Worm (Caenorhabditis elegans) whole organism, L2 larva: ENCODE measurements around the gene plc-4.

Experiments
- C34F6.9 ChIP-seq: fragments of 150-350 bp; optimal IDR thresholded peaks from 2 replicates; lab custom pipeline; 2014; ENCODE audit warnings: missing biosample characterization, missing genetic modification characterization
- F13H6.1 ChIP-seq: sonication (generic microtip); optimal IDR thresholded peaks from 2 replicates; lab custom pipeline; 2016; ENCODE audit warnings: missing genetic modification characterization, missing compliant biosample characterization
- R02D3.7 ChIP-seq: fragments of 150-350 bp; optimal IDR thresholded peaks from 2 replicates; lab custom pipeline; 2014; ENCODE audit warnings: missing biosample characterization, missing genetic modification characterization
- Y55F3AM.14 ChIP-seq: fragments of 200-800 bp; sonication (Bioruptor generic); optimal IDR thresholded peaks from 2 replicates; lab custom pipeline; 2018; ENCODE audit warnings: mild to moderate bottlenecking, missing genetic modification characterization, missing compliant biosample characterization
- alr-1 ChIP-seq: fragments of 150-350 bp; optimal IDR thresholded peaks from 2 replicates; lab custom pipeline; 2014; ENCODE audit warnings: missing biosample characterization, missing genetic modification characterization
- aly-2 ChIP-seq: fragments of 150-350 bp; optimal IDR thresholded peaks from 2 replicates; lab custom pipeline; 2014; ENCODE audit warnings: missing biosample characterization, missing genetic modification characterization
- blmp-1 ChIP-seq: sonication (generic microtip); optimal IDR thresholded peaks from 2 replicates; lab custom pipeline; 2017; ENCODE audit warnings: missing genetic modification characterization, mild to moderate bottlenecking, missing compliant biosample characterization, antibody characterized with exemption, moderate library complexity; ENCODE audit not compliant: insufficient read depth
- ceh-16 ChIP-seq: fragments of 150-350 bp; optimal IDR thresholded peaks from 2 replicates; lab custom pipeline; 2014; ENCODE audit warnings: missing biosample characterization, missing genetic modification characterization
- ceh-82 ChIP-seq: fragments of 150-350 bp; optimal IDR thresholded peaks from 2 replicates; lab custom pipeline; 2014; ENCODE audit warnings: missing biosample characterization, missing genetic modification characterization
- crh-2 ChIP-seq: sonication (generic microtip); optimal IDR thresholded peaks from 2 replicates; lab custom pipeline; 2017; ENCODE audit warnings: missing biosample characterization, missing genetic modification characterization
- dmd-4 ChIP-seq: sonication (generic microtip); optimal IDR thresholded peaks from 2 replicates; lab custom pipeline; 2017; ENCODE audit warnings: missing biosample characterization, missing genetic modification characterization
- egl-27 ChIP-seq: sonication (generic microtip); optimal IDR thresholded peaks from 3 replicates; lab custom pipeline; 2017; ENCODE audit warnings: missing biosample characterization, missing genetic modification reagents, missing genetic modification characterization
- elt-1 ChIP-seq: fragments of 150-350 bp; optimal IDR thresholded peaks from 2 replicates; lab custom pipeline; 2014; ENCODE audit warnings: missing biosample characterization, missing genetic modification characterization
- elt-3 ChIP-seq: sonication (generic microtip); optimal IDR thresholded peaks from 2 replicates; lab custom pipeline; 2017; ENCODE audit warnings: missing biosample characterization, missing genetic modification characterization
- fos-1 ChIP-seq: fragments of 150-350 bp; optimal IDR thresholded peaks from 2 replicates; lab custom pipeline; 2014; ENCODE audit warnings: missing biosample characterization, missing genetic modification characterization
- lin-11 ChIP-seq: fragments of 150-350 bp; sonication (generic microtip); optimal IDR thresholded peaks from 2 replicates; lab custom pipeline; 2014; ENCODE audit warnings: missing biosample characterization, missing genetic modification characterization, inconsistent platforms, mixed read lengths
- lin-13 ChIP-seq: fragments of 150-350 bp; optimal IDR thresholded peaks from 2 replicates; lab custom pipeline; 2014; ENCODE audit warnings: missing biosample characterization, missing genetic modification reagents, missing genetic modification characterization
- lsy-2 ChIP-seq, 2 experiments: fragments of 150-350 bp in 1 of 2; sonication (generic microtip) in 1 of 2; optimal IDR thresholded peaks; 2 replicates each; lab custom pipeline; 2014 to 2017; ENCODE audit warnings: missing biosample characterization in 2 of 2, missing genetic modification characterization in 2 of 2
- mab-5 ChIP-seq: fragments of 150-350 bp; optimal IDR thresholded peaks from 2 replicates; lab custom pipeline; 2014; ENCODE audit warnings: missing biosample characterization, missing genetic modification characterization
- mbf-1 ChIP-seq: sonication (generic microtip); optimal IDR thresholded peaks from 2 replicates; lab custom pipeline; 2017; ENCODE audit warnings: missing biosample characterization, missing genetic modification characterization
- mdl-1 ChIP-seq, 2 experiments: fragments of 150-350 bp in 1 of 2; sonication (generic microtip) in 1 of 2; optimal IDR thresholded peaks; 2 replicates each; lab custom pipeline; 2017; ENCODE audit warnings: missing biosample characterization in 2 of 2, missing genetic modification characterization in 2 of 2
- nhr-10 ChIP-seq: sonication (generic microtip); optimal IDR thresholded peaks from 2 replicates; lab custom pipeline; 2017; ENCODE audit warnings: missing biosample characterization, missing genetic modification characterization
- nhr-12 ChIP-seq: fragments of 150-350 bp; optimal IDR thresholded peaks from 2 replicates; lab custom pipeline; 2014; ENCODE audit warnings: missing biosample characterization, missing genetic modification characterization
- nhr-129 ChIP-seq: fragments of 150-350 bp; optimal IDR thresholded peaks from 2 replicates; lab custom pipeline; 2014; ENCODE audit warnings: missing biosample characterization, missing genetic modification characterization
- nhr-21 ChIP-seq: fragments of 150-350 bp; optimal IDR thresholded peaks from 2 replicates; lab custom pipeline; 2014; ENCODE audit warnings: missing biosample characterization, missing genetic modification characterization
- nhr-23 ChIP-seq: fragments of 150-350 bp; optimal IDR thresholded peaks from 2 replicates; lab custom pipeline; 2014; ENCODE audit warnings: missing biosample characterization, missing genetic modification reagents, missing genetic modification characterization
- nhr-25 ChIP-seq: fragments of 150-350 bp; sonication (generic microtip); optimal IDR thresholded peaks from 3 replicates; lab custom pipeline; 2014; ENCODE audit warnings: missing biosample characterization, missing genetic modification characterization
- peb-1 ChIP-seq: fragments of 150-350 bp; optimal IDR thresholded peaks from 2 replicates; lab custom pipeline; 2014; ENCODE audit warnings: missing biosample characterization, missing genetic modification characterization
- sem-4 ChIP-seq: fragments of 150-350 bp; optimal IDR thresholded peaks from 2 replicates; lab custom pipeline; 2014; ENCODE audit warnings: missing biosample characterization, missing genetic modification reagents, missing genetic modification characterization
- skn-1 ChIP-seq: sonication (generic microtip); optimal IDR thresholded peaks from 2 replicates; lab custom pipeline; 2017; ENCODE audit warnings: missing biosample characterization, missing genetic modification characterization
- sma-3 ChIP-seq: sonication (generic microtip); optimal IDR thresholded peaks from 2 replicates; lab custom pipeline; 2016; ENCODE audit warnings: missing genetic modification reagents, missing genetic modification characterization, missing compliant biosample characterization
- sma-9 ChIP-seq, 2 experiments: fragments of 150-350 bp in 1 of 2; sonication (generic microtip) in 1 of 2; optimal IDR thresholded peaks; 2 replicates each; lab custom pipeline; 2014 to 2016; ENCODE audit warnings: missing genetic modification characterization in 2 of 2, mild to moderate bottlenecking in 1 of 2, missing biosample characterization in 1 of 2, missing compliant biosample characterization in 1 of 2, missing genetic modification reagents in 1 of 2, moderate library complexity in 1 of 2
- snpc-4 ChIP-seq: fragments of 150-350 bp; optimal IDR thresholded peaks from 2 replicates; lab custom pipeline; 2014; ENCODE audit warnings: missing biosample characterization, missing genetic modification characterization
- unc-55 ChIP-seq: fragments of 150-350 bp; sonication (generic microtip); optimal IDR thresholded peaks from 3 replicates; lab custom pipeline; 2014; ENCODE audit warnings: missing biosample characterization, missing genetic modification reagents, missing genetic modification characterization
- zag-1 ChIP-seq: fragments of 150-350 bp; optimal IDR thresholded peaks from 2 replicates; lab custom pipeline; 2014; ENCODE audit warnings: missing biosample characterization, missing genetic modification characterization
- ztf-1 ChIP-seq: fragments of 200-800 bp; sonication (Bioruptor generic); conservative IDR thresholded peaks from 2 replicates; pipeline ENCODE4 v1.3.6; 2022; ENCODE audit warnings: missing genetic modification characterization, missing compliant biosample characterization
- ztf-11 ChIP-seq: sonication (generic microtip); optimal IDR thresholded peaks from 2 replicates; lab custom pipeline; 2017; ENCODE audit warnings: missing biosample characterization, missing genetic modification characterization

plc-4 gene

ce11 chrIV:7487554-7488456, 24.7 kb downstream of the plc-4 start, which contains the start of the genes his-60 and his-59 (continued):
- TF ChIP-seq ztf-1 (GFP tag; lab: Robert Waterston, UW) (no peak), peb-1 (tag; lab: Kevin White, UChicago) (no peak), lin-13 (GFP tag; lab: Kevin White, UChicago) (peak; percentile 29), ztf-11 (no peak), alr-1 (tag; lab: Kevin White, UChicago) (no peak), crh-2 (tag; lab: Kevin White, UChicago) (peak; percentile 19), blmp-1 (tag; lab: Kevin White, UChicago) (no peak), sma-9 (GFP tag; optimal IDR thresholded peaks at IDR 0.05; lab: Kevin White, UChicago) (peak; percentile 63), sma-9 (tag; optimal IDR thresholded peaks at IDR 0.05; lab: Kevin White, UChicago) (no peak), nhr-12 (no peak), nhr-21 (tag; lab: Kevin White, UChicago) (no peak), snpc-4 (no peak), mab-5 (tag; lab: Kevin White, UChicago) (peak; percentile 58), ceh-82 (tag; lab: Kevin White, UChicago) (no peak), sem-4 (tag; lab: Kevin White, UChicago) (peak; percentile 11)

- peak; percentile 51 for TF ChIP-seq ceh-16 (tag; lab: Kevin White, UChicago)
- no peak for TF ChIP-seq mbf-1
- TF ChIP-seq R02D3.7: no peak
- peak; percentile 74 for TF ChIP-seq lin-13 (GFP tag; lab: Kevin White, UChicago)
- peak; percentile 71 for TF ChIP-seq mab-5 (tag; lab: Kevin White, UChicago)
- no peak for TF ChIP-seq Y55F3AM.14
- no peak for TF ChIP-seq nhr-21 (tag; lab: Kevin White, UChicago)
- no peak for TF ChIP-seq egl-27 (tag; lab: Kevin White, UChicago)
- TF ChIP-seq skn-1 (tag; lab: Kevin White, UChicago): no peak
- TF ChIP-seq nhr-12: no peak
- no peak for TF ChIP-seq lin-11 (tag; lab: Kevin White, UChicago)
- peak; percentile 56 for TF ChIP-seq C34F6.9
- TF ChIP-seq unc-55 (GFP tag; lab: Kevin White, UChicago): peak; percentile 49
- peak; percentile 52 for TF ChIP-seq sma-3 (GFP tag; lab: Kevin White, UChicago)
- TF ChIP-seq dmd-4 (tag; lab: Kevin White, UChicago): no peak
- peak; percentile 52 for TF ChIP-seq fos-1 (tag; lab: Kevin White, UChicago)
- no peak for TF ChIP-seq alr-1 (tag; lab: Kevin White, UChicago)
- TF ChIP-seq zag-1: peak; percentile 61
- peak; percentile 2 to 65 for TF ChIP-seq lsy-2 (tag; optimal IDR thresholded peaks at IDR 0.05; lab: Kevin White, UChicago)
- TF ChIP-seq nhr-129 (tag; lab: Kevin White, UChicago): peak; percentile 24
- no peak for TF ChIP-seq elt-3 (tag; lab: Kevin White, UChicago)
- peak; percentile 73 for TF ChIP-seq F13H6.1 (tag; lab: Kevin White, UChicago)
- TF ChIP-seq mdl-1 (tag; optimal IDR thresholded peaks at IDR 0.05; lab: Kevin White, UChicago): no peak
- TF ChIP-seq nhr-23: no peak
- TF ChIP-seq sma-9 (GFP tag; optimal IDR thresholded peaks at IDR 0.05; lab: Kevin White, UChicago): peak; percentile 89
- TF ChIP-seq sma-9 (tag; optimal IDR thresholded peaks at IDR 0.05; lab: Kevin White, UChicago): no peak
- no peak for TF ChIP-seq aly-2 (tag; lab: Kevin White, UChicago)
- TF ChIP-seq crh-2 (tag; lab: Kevin White, UChicago): peak; percentile 81
- peak; percentile 80 for TF ChIP-seq nhr-25 (tag; lab: Kevin White, UChicago)
- no peak for TF ChIP-seq ztf-11
- no peak for TF ChIP-seq nhr-10 (tag; lab: Kevin White, UChicago)
- TF ChIP-seq ceh-82 (tag; lab: Kevin White, UChicago): no peak
- no peak for TF ChIP-seq elt-1 (tag; lab: Kevin White, UChicago)
These were observed 26.1 kb downstream of the plc-4 start, which contains the start of the genes his-61 and his-62 for ce11 chrIV:7486201-7486947. his-61 (minus strand) TSS chrIV:7486217. his-62 (plus strand) TSS chrIV:7486545.
